Worm (Caenorhabditis elegans) whole organism, young adult: ENCODE data around the gene mca-1.

Experiments used
- F57A8.1 ChIP-seq: fragments of 200-800 bp; sonication (Bioruptor generic); optimal IDR thresholded peaks from 2 replicates; lab custom pipeline; 2018; ENCODE audit warnings: mild to moderate bottlenecking, missing genetic modification characterization, moderate library complexity, missing compliant biosample characterization
- ceh-91 ChIP-seq: fragments of 200-800 bp; sonication (Bioruptor generic); IDR thresholded peaks from 2 replicates; pipeline ENCODE4 v1.3.6; 2022; ENCODE audit warnings: missing genetic modification reagents, missing genetic modification characterization, missing compliant biosample characterization
- dpff-1 ChIP-seq: sonication (generic microtip); optimal IDR thresholded peaks from 2 replicates; lab custom pipeline; 2017; ENCODE audit warnings: mild to moderate bottlenecking, missing genetic modification characterization, missing compliant biosample characterization
- him-1 ChIP-seq: sonication (generic microtip); optimal IDR thresholded peaks from 2 replicates; lab custom pipeline; 2016; ENCODE audit warnings: missing genotype, missing genetic modification reagents, missing genetic modification characterization, missing compliant biosample characterization
- hrde-1 ChIP-seq: sonication (generic microtip); optimal IDR thresholded peaks from 2 replicates; lab custom pipeline; 2016; ENCODE audit warnings: missing genetic modification characterization, mild to moderate bottlenecking, missing compliant biosample characterization, moderate library complexity, missing genotype, missing genetic modification reagents, borderline replicate concordance
- madf-8 ChIP-seq: fragments of 200-800 bp; sonication (Bioruptor generic); conservative IDR thresholded peaks from 2 replicates; pipeline ENCODE4 v1.3.6; 2022; ENCODE audit warnings: missing genetic modification reagents, missing genetic modification characterization, missing compliant biosample characterization
- mel-28 ChIP-seq: sonication (generic microtip); optimal IDR thresholded peaks from 2 replicates; lab custom pipeline; 2016; ENCODE audit warnings: borderline replicate concordance, mild to moderate bottlenecking, missing genetic modification characterization, missing compliant biosample characterization
- nfya-1 ChIP-seq: sonication (generic microtip); optimal IDR thresholded peaks from 2 replicates; lab custom pipeline; 2017; ENCODE audit warnings: antibody characterized with exemption, missing compliant biosample characterization, missing genetic modification characterization, borderline replicate concordance; ENCODE audit not compliant: insufficient read depth
- snpc-1.3 ChIP-seq: sonication (generic microtip); optimal IDR thresholded peaks from 2 replicates; lab custom pipeline; 2017; ENCODE audit warnings: missing genetic modification characterization, mild to moderate bottlenecking, missing compliant biosample characterization, antibody characterized with exemption, moderate library complexity, missing genotype, missing genetic modification reagents; ENCODE audit not compliant: insufficient read depth
- snpc-4 ChIP-seq, 5 experiments: fragments of 150-350 bp in 1 of 5; sonication (generic microtip) in 4 of 5; optimal IDR thresholded peaks; 2 replicates each; lab custom pipeline; 2014 to 2018; ENCODE audit warnings: missing genetic modification characterization in 5 of 5, missing biosample characterization in 3 of 5, antibody characterized with exemption in 2 of 5, mild to moderate bottlenecking in 2 of 5, missing compliant biosample characterization in 2 of 5, missing genotype in 2 of 5, moderate library complexity in 2 of 5, missing genetic modification reagents in 1 of 5
- unc-130 ChIP-seq: sonication (generic microtip); optimal IDR thresholded peaks from 2 replicates; lab custom pipeline; 2016; ENCODE audit warnings: missing genetic modification reagents, missing genetic modification characterization, missing compliant biosample characterization

DNA sequence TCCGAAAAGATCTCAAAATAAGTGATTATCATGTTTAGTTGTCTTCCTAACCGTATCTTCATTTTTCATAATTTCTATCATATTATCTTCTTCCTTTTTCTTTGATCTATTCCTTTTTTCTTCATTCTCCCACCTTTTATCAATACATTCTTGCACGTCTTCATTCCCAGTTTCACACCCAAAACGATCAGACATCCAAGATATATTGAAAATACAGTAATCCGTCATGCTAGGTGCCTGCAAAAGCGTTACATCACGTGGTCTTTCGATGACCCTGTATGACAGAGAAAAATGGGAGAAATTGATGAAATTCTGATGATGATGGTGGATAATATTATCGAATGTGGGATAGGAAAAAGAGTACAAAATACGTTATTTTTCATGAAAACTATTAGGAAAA, 37.7 kb upstream of the mca-1 start:
- TF ChIP-seq mel-28 (tag; lab: Kevin White, UChicago) (no peak), F57A8.1 (GFP tag; lab: Kevin White, UChicago) (no peak), him-1 (tag; lab: Kevin White, UChicago) (no peak), ceh-91 (no peak), unc-130 (GFP tag; lab: Kevin White, UChicago) (no peak), hrde-1 (tag; lab: Kevin White, UChicago) (no peak), dpff-1 (tag; lab: Kevin White, UChicago) (no peak), snpc-4 (GFP tag; optimal IDR thresholded peaks at IDR 0.05; lab: Kevin White, UChicago) (no peak), snpc-4 (tag; optimal IDR thresholded peaks at IDR 0.05; lab: Kevin White, UChicago) (no peak), madf-8 (GFP tag; lab: Robert Waterston, UW) (no peak), snpc-1.3 (tag; lab: Kevin White, UChicago) (no peak), nfya-1 (tag; lab: Kevin White, UChicago) (no peak)
